Worm (Caenorhabditis elegans) whole organism, young adult: ENCODE measurements around the gene srx-36.

Experiments used
- ets-4 ChIP-seq: fragments of 200-800 bp; sonication (Bioruptor generic); optimal IDR thresholded peaks from 2 replicates; lab custom pipeline; 2018; ENCODE audit warnings: mild to moderate bottlenecking, missing genetic modification characterization, missing compliant biosample characterization
- hmg-20 ChIP-seq: fragments of 200-800 bp; sonication (Bioruptor generic); IDR thresholded peaks from 2 replicates; pipeline ENCODE4 v1.3.6; 2022; ENCODE audit warnings: missing genetic modification reagents, missing genetic modification characterization, missing compliant biosample characterization
- hsf-1 ChIP-seq: fragments of 200-800 bp; sonication (Bioruptor generic); IDR thresholded peaks from 2 replicates; pipeline ENCODE4 v1.3.6; 2022; ENCODE audit warnings: missing genetic modification reagents, missing genetic modification characterization, missing compliant biosample characterization
- lag-1 ChIP-seq: fragments of 200-800 bp; sonication (Bioruptor generic); IDR thresholded peaks from 2 replicates; pipeline ENCODE4 v1.3.6; 2022; ENCODE audit warnings: missing genetic modification reagents, missing genetic modification characterization, missing compliant biosample characterization
- nfya-1 ChIP-seq: sonication (generic microtip); optimal IDR thresholded peaks from 2 replicates; lab custom pipeline; 2017; ENCODE audit warnings: antibody characterized with exemption, missing compliant biosample characterization, missing genetic modification characterization, borderline replicate concordance; ENCODE audit not compliant: insufficient read depth
- nhr-120 ChIP-seq: fragments of 200-800 bp; sonication (Bioruptor generic); IDR thresholded peaks from 2 replicates; pipeline ENCODE4 v1.3.6; 2022; ENCODE audit warnings: missing genetic modification characterization, missing compliant biosample characterization
- sea-2 ChIP-seq: fragments of 200-800 bp; sonication (Bioruptor generic); IDR thresholded peaks from 2 replicates; pipeline ENCODE4 v1.3.6; 2022; ENCODE audit warnings: missing genetic modification characterization, missing compliant biosample characterization
- snpc-1.3 ChIP-seq: sonication (generic microtip); optimal IDR thresholded peaks from 2 replicates; lab custom pipeline; 2017; ENCODE audit warnings: missing genetic modification characterization, mild to moderate bottlenecking, missing compliant biosample characterization, antibody characterized with exemption, moderate library complexity, missing genotype, missing genetic modification reagents; ENCODE audit not compliant: insufficient read depth
- sptf-2 ChIP-seq: fragments of 200-800 bp; sonication (Bioruptor generic); optimal IDR thresholded peaks from 2 replicates; lab custom pipeline; 2018; ENCODE audit warnings: mild to moderate bottlenecking, missing genetic modification characterization, missing compliant biosample characterization
- tbx-9 ChIP-seq: sonication (generic microtip); optimal IDR thresholded peaks from 2 replicates; lab custom pipeline; 2016; ENCODE audit warnings: borderline replicate concordance, missing genetic modification characterization, inconsistent platforms, missing compliant biosample characterization
- unc-130 ChIP-seq: sonication (generic microtip); optimal IDR thresholded peaks from 2 replicates; lab custom pipeline; 2016; ENCODE audit warnings: missing genetic modification reagents, missing genetic modification characterization, missing compliant biosample characterization

- no peak for TF ChIP-seq hmg-20 (GFP tag; lab: Robert Waterston, UW)
- TF ChIP-seq ets-4: no peak
- no peak for TF ChIP-seq tbx-9 (tag; lab: Kevin White, UChicago)
- TF ChIP-seq unc-130 (GFP tag; lab: Kevin White, UChicago): no peak
- TF ChIP-seq sea-2 (GFP tag; lab: Robert Waterston, UW): no peak
- no peak for TF ChIP-seq nfya-1
- no peak for TF ChIP-seq hsf-1 (GFP tag; lab: Robert Waterston, UW)
- TF ChIP-seq lag-1 (GFP tag; lab: Robert Waterston, UW): no peak
- TF ChIP-seq nhr-120 (GFP tag; lab: Robert Waterston, UW): no peak
- TF ChIP-seq sptf-2: no peak
- TF ChIP-seq snpc-1.3 (tag; lab: Kevin White, UChicago): no peak
Measured at ce11 chrV:7112223-7112622, 18.7 kb downstream of the srx-36 start.
